Worm (Caenorhabditis elegans): ENCODE results near the gene B0198.2.

B0198.2 gene

ce11 chrX:12036114-12036513 is 10.6 kb downstream of the B0198.2 start:
- TF ChIP-seq F13C5.2 (tag; optimal IDR thresholded peaks at IDR 0.05), result peak; percentile 3
- no peak for TF ChIP-seq hmbx-1 (tag; optimal IDR thresholded peaks at IDR 0.05)

ce11 chrX:12037978-12038377 is 12.4 kb downstream of the B0198.2 start:
- TF ChIP-seq B0310.2 (tag; optimal IDR thresholded peaks at IDR 0.05) (no peak), sea-1 (GFP tag; conservative IDR thresholded peaks at IDR 0.05) (no peak), tra-4 (tag; optimal IDR thresholded peaks at IDR 0.05) (no peak), ets-7 (tag; optimal IDR thresholded peaks at IDR 0.05) (no peak), ama-1 (optimal IDR thresholded peaks at IDR 0.05) (no peak), tbx-11 (GFP tag; IDR thresholded peaks at IDR 0.05) (no peak), flt-1 (GFP tag; IDR thresholded peaks at IDR 0.05) (no peak), scrt-1 (GFP tag; IDR thresholded peaks at IDR 0.05) (no peak), pes-1 (GFP tag; IDR thresholded peaks at IDR 0.05) (no peak), aly-1 (tag; optimal IDR thresholded peaks at IDR 0.05) (no peak), hmbx-1 (tag; optimal IDR thresholded peaks at IDR 0.05) (no peak), hnd-1 (tag; optimal IDR thresholded peaks at IDR 0.05) (no peak), tbx-37 (GFP tag; conservative IDR thresholded peaks at IDR 0.05) (no peak), ceh-13 (GFP tag; optimal IDR thresholded peaks at IDR 0.05) (no peak), F13C5.2 (tag; optimal IDR thresholded peaks at IDR 0.05) (no peak), hmg-4 (GFP tag; optimal IDR thresholded peaks at IDR 0.05) (no peak), ceh-36 (tag; optimal IDR thresholded peaks at IDR 0.05) (no peak)

DNA sequence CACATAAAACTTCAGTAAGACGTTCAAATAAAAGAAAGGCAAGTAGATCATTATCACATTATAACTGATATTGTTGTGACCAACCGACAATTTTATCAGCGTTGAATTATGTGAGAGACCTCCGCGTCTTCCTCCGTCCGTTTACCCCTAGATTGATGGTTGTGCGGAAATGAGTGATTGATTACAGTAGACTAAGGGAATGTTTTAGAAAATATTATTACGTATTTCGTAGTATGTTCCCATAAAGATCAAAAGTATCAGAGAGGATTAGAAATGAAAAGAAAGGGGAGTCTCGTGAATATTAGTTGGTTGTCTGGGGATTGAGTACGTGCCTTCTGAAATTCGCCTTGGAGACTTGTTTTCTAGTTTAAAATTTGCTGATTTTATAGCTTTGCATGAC is 13.2 kb downstream of the B0198.2 start:
- TF ChIP-seq flt-1 (GFP tag; IDR thresholded peaks at IDR 0.05), result no peak
- TF ChIP-seq ceh-36 (tag; optimal IDR thresholded peaks at IDR 0.05), result no peak
- no peak for TF ChIP-seq sea-1 (GFP tag; conservative IDR thresholded peaks at IDR 0.05)
- TF ChIP-seq F13C5.2 (tag; optimal IDR thresholded peaks at IDR 0.05), result no peak
- no peak for TF ChIP-seq ceh-13 (GFP tag; optimal IDR thresholded peaks at IDR 0.05)
- TF ChIP-seq tbx-37 (GFP tag; conservative IDR thresholded peaks at IDR 0.05), result no peak
- no peak for TF ChIP-seq hmg-4 (GFP tag; optimal IDR thresholded peaks at IDR 0.05)
- TF ChIP-seq tbx-11 (GFP tag; IDR thresholded peaks at IDR 0.05), result no peak
- no peak for TF ChIP-seq ets-7 (tag; optimal IDR thresholded peaks at IDR 0.05)
- TF ChIP-seq hnd-1 (tag; optimal IDR thresholded peaks at IDR 0.05), result no peak
- no peak for TF ChIP-seq B0310.2 (tag; optimal IDR thresholded peaks at IDR 0.05)
- no peak for TF ChIP-seq ama-1 (optimal IDR thresholded peaks at IDR 0.05)
- TF ChIP-seq pes-1 (GFP tag; IDR thresholded peaks at IDR 0.05), result no peak

- TF ChIP-seq sea-1 (GFP tag; conservative IDR thresholded peaks at IDR 0.05) (no peak), pes-1 (GFP tag; IDR thresholded peaks at IDR 0.05) (no peak), tra-4 (tag; optimal IDR thresholded peaks at IDR 0.05) (no peak), flt-1 (GFP tag; IDR thresholded peaks at IDR 0.05) (no peak), hnd-1 (tag; optimal IDR thresholded peaks at IDR 0.05) (no peak), tbx-37 (GFP tag; conservative IDR thresholded peaks at IDR 0.05) (no peak), F13C5.2 (tag; optimal IDR thresholded peaks at IDR 0.05) (no peak), ceh-36 (tag; optimal IDR thresholded peaks at IDR 0.05) (no peak), ets-7 (tag; optimal IDR thresholded peaks at IDR 0.05) (no peak), ceh-13 (GFP tag; optimal IDR thresholded peaks at IDR 0.05) (no peak), tbx-11 (GFP tag; IDR thresholded peaks at IDR 0.05) (no peak), hmg-4 (GFP tag; optimal IDR thresholded peaks at IDR 0.05) (no peak)
Measured at ce11 chrX:12056973-12057372, 31.4 kb downstream of the B0198.2 start, which contains the start of gene B0198.3. TSS of gene B0198.3 (minus strand) at chrX:12057073.

ce11 chrX:12064908-12065307 is 39.4 kb downstream of the B0198.2 start, which contains the start of gene lgc-23:
TSS of gene lgc-23 (plus strand) at chrX:12065208.
- no peak for TF ChIP-seq ceh-36 (tag; optimal IDR thresholded peaks at IDR 0.05)

- no peak for TF ChIP-seq F13C5.2 (tag; optimal IDR thresholded peaks at IDR 0.05)
- TF ChIP-seq hmbx-1 (tag; optimal IDR thresholded peaks at IDR 0.05), result no peak
- no peak for TF ChIP-seq ceh-13 (GFP tag; optimal IDR thresholded peaks at IDR 0.05)
- TF ChIP-seq B0310.2 (tag; optimal IDR thresholded peaks at IDR 0.05), result no peak
- TF ChIP-seq hmg-4 (GFP tag; optimal IDR thresholded peaks at IDR 0.05), result no peak
- TF ChIP-seq aly-1 (tag; optimal IDR thresholded peaks at IDR 0.05), result no peak
- no peak for TF ChIP-seq tbx-11 (GFP tag; IDR thresholded peaks at IDR 0.05)
- no peak for TF ChIP-seq ama-1 (optimal IDR thresholded peaks at IDR 0.05)
- TF ChIP-seq tbx-37 (GFP tag; conservative IDR thresholded peaks at IDR 0.05), result no peak
- TF ChIP-seq tra-4 (tag; optimal IDR thresholded peaks at IDR 0.05), result no peak
- TF ChIP-seq pes-1 (GFP tag; IDR thresholded peaks at IDR 0.05), result no peak
- TF ChIP-seq ets-7 (tag; optimal IDR thresholded peaks at IDR 0.05), result no peak
Measured at ce11 chrX:12068250-12068649, 42.7 kb downstream of the B0198.2 start, which contains the start of gene lgc-24. TSS of gene lgc-24 (plus strand) at chrX:12068550.

ce11 chrX:12073764-12074163 is 48.2 kb downstream of the B0198.2 start, which contains the start of gene tmem-145:
TSS of gene tmem-145 (minus strand) at chrX:12073864.
- TF ChIP-seq F13C5.2 (tag; optimal IDR thresholded peaks at IDR 0.05) (no peak), tbx-37 (GFP tag; conservative IDR thresholded peaks at IDR 0.05) (no peak), aly-1 (tag; optimal IDR thresholded peaks at IDR 0.05) (no peak)

- no peak for TF ChIP-seq hmg-4 (GFP tag; optimal IDR thresholded peaks at IDR 0.05)
- no peak for TF ChIP-seq tbx-11 (GFP tag; IDR thresholded peaks at IDR 0.05)
- TF ChIP-seq ets-7 (tag; optimal IDR thresholded peaks at IDR 0.05), result no peak
- no peak for TF ChIP-seq ceh-13 (GFP tag; optimal IDR thresholded peaks at IDR 0.05)
- TF ChIP-seq tbx-37 (GFP tag; conservative IDR thresholded peaks at IDR 0.05), result no peak
- no peak for TF ChIP-seq pes-1 (GFP tag; IDR thresholded peaks at IDR 0.05)
- no peak for TF ChIP-seq aly-1 (tag; optimal IDR thresholded peaks at IDR 0.05)
- TF ChIP-seq ceh-36 (tag; optimal IDR thresholded peaks at IDR 0.05), result no peak
- no peak for TF ChIP-seq hmbx-1 (tag; optimal IDR thresholded peaks at IDR 0.05)
Measured at ce11 chrX:12080581-12081162, 55.1 kb downstream of the B0198.2 start.
